Fruit fly (Drosophila melanogaster) whole organism, prepupa: ENCODE data around the gene CG16815.
A peak's percentile ranks its signal among the peaks of the same experiment; 100 is the strongest.

ENCODE experiments used
- Blimp-1 ChIP-seq: fragments of 200-800 bp; sonication (Bioruptor generic); optimal IDR thresholded peaks from 3 replicates; lab custom pipeline; 2017; ENCODE audit warnings: missing biosample characterization, missing genetic modification characterization, mild to moderate bottlenecking, moderate library complexity, missing genetic modification reagents
- CG10631 ChIP-seq: fragments of 200-800 bp; sonication (Bioruptor generic); optimal IDR thresholded peaks from 2 replicates; lab custom pipeline; 2016; ENCODE audit warnings: missing biosample characterization, missing genetic modification characterization
- CG11902 ChIP-seq: fragments of 200-800 bp; sonication (Bioruptor generic); optimal IDR thresholded peaks from 3 replicates; lab custom pipeline; 2016; ENCODE audit warnings: missing biosample characterization, missing genetic modification characterization
- CG15336 ChIP-seq: fragments of 200-800 bp; sonication (Bioruptor generic); IDR thresholded peaks from 2 replicates; pipeline ENCODE4 v1.3.6; 2022; ENCODE audit warnings: missing biosample characterization, missing genetic modification characterization
- CG1621 ChIP-seq: fragments of 200-800 bp; sonication (Bioruptor generic); optimal IDR thresholded peaks from 3 replicates; lab custom pipeline; 2018; ENCODE audit warnings: missing biosample characterization, mild to moderate bottlenecking, missing genetic modification characterization
- CG3032 ChIP-seq: fragments of 200-800 bp; optimal IDR thresholded peaks from 2 replicates; lab custom pipeline; 2019; ENCODE audit warnings: missing biosample characterization, mild to moderate bottlenecking, missing genetic modification characterization, moderate library complexity
- CG31627 ChIP-seq: fragments of 200-800 bp; sonication (Bioruptor generic); optimal IDR thresholded peaks from 3 replicates; lab custom pipeline; 2016; ENCODE audit warnings: missing biosample characterization, missing genetic modification characterization
- CG32006 ChIP-seq: fragments of 200-800 bp; sonication (Bioruptor generic); optimal IDR thresholded peaks from 3 replicates; lab custom pipeline; 2017; ENCODE audit warnings: missing biosample characterization, mild to moderate bottlenecking, missing genetic modification characterization
- CG3919 ChIP-seq: fragments of 200-800 bp; sonication (Bioruptor generic); optimal IDR thresholded peaks from 3 replicates; lab custom pipeline; 2016; ENCODE audit warnings: missing biosample characterization, missing genetic modification characterization
- CG4318 ChIP-seq: fragments of 200-800 bp; sonication (Bioruptor generic); optimal IDR thresholded peaks from 3 replicates; lab custom pipeline; 2017; ENCODE audit warnings: missing biosample characterization, mild to moderate bottlenecking, missing genetic modification characterization
- CG6163 ChIP-seq: fragments of 200-800 bp; sonication (Bioruptor generic); IDR thresholded peaks from 3 replicates; pipeline ENCODE4 v1.3.6; 2022; ENCODE audit warnings: missing biosample characterization, missing genetic modification characterization
- CG6276 ChIP-seq: fragments of 200-800 bp; sonication (Bioruptor generic); optimal IDR thresholded peaks from 2 replicates; lab custom pipeline; 2017; ENCODE audit warnings: missing biosample characterization, mild to moderate bottlenecking, missing genetic modification characterization
- CG6792 ChIP-seq: fragments of 200-800 bp; sonication (Bioruptor generic); optimal IDR thresholded peaks from 3 replicates; lab custom pipeline; 2016; ENCODE audit warnings: missing biosample characterization, missing genetic modification characterization
- CG6808 ChIP-seq: fragments of 200-800 bp; sonication (Bioruptor generic); optimal IDR thresholded peaks from 3 replicates; lab custom pipeline; 2017; ENCODE audit warnings: missing biosample characterization, missing genetic modification characterization, mild to moderate bottlenecking, moderate library complexity, missing genetic modification reagents
- CG6854 ChIP-seq: fragments of 200-800 bp; sonication (Bioruptor generic); optimal IDR thresholded peaks from 2 replicates; lab custom pipeline; 2017; ENCODE audit warnings: missing biosample characterization, mild to moderate bottlenecking, missing genetic modification characterization
- CG7368 ChIP-seq: fragments of 200-800 bp; sonication (Bioruptor generic); optimal IDR thresholded peaks from 3 replicates; lab custom pipeline; 2016; ENCODE audit warnings: missing biosample characterization, missing genetic modification characterization
- CG8119 ChIP-seq: fragments of 200-800 bp; sonication (Bioruptor generic); IDR thresholded peaks from 3 replicates; pipeline ENCODE4 v1.3.6; 2022; ENCODE audit warnings: missing biosample characterization, missing genetic modification characterization
- CG8632 ChIP-seq: fragments of 200-800 bp; sonication (Bioruptor generic); optimal IDR thresholded peaks from 3 replicates; lab custom pipeline; 2016; ENCODE audit warnings: missing biosample characterization, missing genetic modification characterization
- CG9139 ChIP-seq: fragments of 200-800 bp; sonication (Bioruptor generic); optimal IDR thresholded peaks from 3 replicates; lab custom pipeline; 2017; ENCODE audit warnings: missing biosample characterization, mild to moderate bottlenecking, missing genetic modification characterization
- Eip75B ChIP-seq: fragments of 200-800 bp; sonication (Bioruptor generic); optimal IDR thresholded peaks from 3 replicates; lab custom pipeline; 2016; ENCODE audit warnings: missing biosample characterization, missing genetic modification characterization
- Eip78C ChIP-seq: fragments of 200-800 bp; sonication (Bioruptor generic); peaks from one replicate; lab custom pipeline; 2016; ENCODE audit warnings: missing biosample characterization, missing genetic modification characterization
- Ets21C ChIP-seq: fragments of 200-800 bp; sonication (Bioruptor generic); optimal IDR thresholded peaks from 3 replicates; lab custom pipeline; 2016; ENCODE audit warnings: missing biosample characterization, missing genetic modification characterization
- Ets96B ChIP-seq: fragments of 200-800 bp; optimal IDR thresholded peaks from 2 replicates; lab custom pipeline; 2019; ENCODE audit warnings: missing biosample characterization, mild to moderate bottlenecking, missing genetic modification characterization, moderate library complexity
- Hr38 ChIP-seq: sonication (Bioruptor generic); optimal IDR thresholded peaks from 2 replicates; lab custom pipeline; 2016; ENCODE audit warnings: missing biosample characterization, missing genetic modification characterization
- Hr39 ChIP-seq: fragments of 200-800 bp; sonication (Bioruptor generic); optimal IDR thresholded peaks from 2 replicates; lab custom pipeline; 2016; ENCODE audit warnings: missing biosample characterization, missing genetic modification characterization
- Lpt ChIP-seq: fragments of 200-800 bp; sonication (Bioruptor generic); optimal IDR thresholded peaks from 3 replicates; lab custom pipeline; 2016; ENCODE audit warnings: missing biosample characterization, missing genetic modification characterization
- Met ChIP-seq: fragments of 200-800 bp; sonication (Bioruptor generic); optimal IDR thresholded peaks from 3 replicates; lab custom pipeline; 2016; ENCODE audit warnings: missing biosample characterization, missing genetic modification characterization
- Smox ChIP-seq: fragments of 200-800 bp; sonication (Bioruptor generic); optimal IDR thresholded peaks from 3 replicates; lab custom pipeline; 2016; ENCODE audit warnings: missing biosample characterization, missing genetic modification characterization
- Sox102F ChIP-seq: fragments of 200-800 bp; sonication (Bioruptor generic); optimal IDR thresholded peaks from 2 replicates; lab custom pipeline; 2016; ENCODE audit warnings: missing biosample characterization, mild to moderate bottlenecking, missing genetic modification characterization
- Sox14 ChIP-seq: fragments of 200-800 bp; sonication (Bioruptor generic); optimal IDR thresholded peaks from 3 replicates; lab custom pipeline; 2016; ENCODE audit warnings: missing biosample characterization, missing genetic modification characterization
- Sox15 ChIP-seq: fragments of 200-800 bp; sonication (Bioruptor generic); optimal IDR thresholded peaks from 3 replicates; lab custom pipeline; 2016; ENCODE audit warnings: missing biosample characterization, missing genetic modification characterization
- achi ChIP-seq: fragments of 200-800 bp; sonication (Bioruptor generic); optimal IDR thresholded peaks from 3 replicates; lab custom pipeline; 2016; ENCODE audit warnings: missing biosample characterization, missing genetic modification characterization
- acj6 ChIP-seq: fragments of 200-800 bp; sonication (Bioruptor generic); optimal IDR thresholded peaks from 3 replicates; lab custom pipeline; 2016; ENCODE audit warnings: missing biosample characterization, missing genetic modification characterization
- cyc ChIP-seq: fragments of 200-800 bp; sonication (Bioruptor generic); optimal IDR thresholded peaks from 3 replicates; lab custom pipeline; 2016; ENCODE audit warnings: missing biosample characterization, missing genetic modification characterization
- dac ChIP-seq: fragments of 200-800 bp; sonication (Bioruptor generic); optimal IDR thresholded peaks from 2 replicates; lab custom pipeline; 2017; ENCODE audit warnings: missing biosample characterization, mild to moderate bottlenecking, missing genetic modification characterization
- dsx ChIP-seq: fragments of 200-800 bp; optimal IDR thresholded peaks from 3 replicates; lab custom pipeline; 2019; ENCODE audit warnings: missing biosample characterization, mild to moderate bottlenecking, missing genetic modification characterization, moderate library complexity; ENCODE audit not compliant: poor library complexity, severe bottlenecking
- eg ChIP-seq: fragments of 200-800 bp; sonication (Bioruptor generic); IDR thresholded peaks from 3 replicates; pipeline ENCODE4 v1.3.6; 2022; ENCODE audit warnings: missing biosample characterization, missing genetic modification characterization
- esn ChIP-seq: fragments of 200-800 bp; sonication (Bioruptor generic); optimal IDR thresholded peaks from 2 replicates; lab custom pipeline; 2016; ENCODE audit warnings: missing biosample characterization, mild to moderate bottlenecking, missing genetic modification characterization, moderate library complexity
- fd59A ChIP-seq: fragments of 200-800 bp; sonication (Bioruptor generic); optimal IDR thresholded peaks from 2 replicates; lab custom pipeline; 2017; ENCODE audit warnings: missing biosample characterization, mild to moderate bottlenecking, missing genetic modification characterization, missing genetic modification reagents
- fd85E ChIP-seq: fragments of 200-800 bp; sonication (Bioruptor generic); optimal IDR thresholded peaks from 3 replicates; lab custom pipeline; 2016; ENCODE audit warnings: missing biosample characterization, missing genetic modification characterization
- lz ChIP-seq: fragments of 200-800 bp; sonication (Bioruptor generic); optimal IDR thresholded peaks from 3 replicates; lab custom pipeline; 2016; ENCODE audit warnings: missing biosample characterization, missing genetic modification characterization
- net ChIP-seq: fragments of 200-800 bp; sonication (Bioruptor generic); optimal IDR thresholded peaks from 3 replicates; lab custom pipeline; 2016; ENCODE audit warnings: missing biosample characterization, missing genetic modification characterization
- pdm3 ChIP-seq: fragments of 200-800 bp; sonication (Bioruptor generic); optimal IDR thresholded peaks from 3 replicates; lab custom pipeline; 2016; ENCODE audit warnings: missing biosample characterization, missing genetic modification characterization
- salr ChIP-seq, 2 experiments: fragments of 200-800 bp; sonication (Bioruptor generic); optimal IDR thresholded peaks; 3 replicates each; lab custom pipeline; 2016 to 2018; ENCODE audit warnings: missing biosample characterization in 2 of 2, missing genetic modification characterization in 2 of 2, mild to moderate bottlenecking in 1 of 2
- spab ChIP-seq: fragments of 200-800 bp; sonication (Bioruptor generic); optimal IDR thresholded peaks from 2 replicates; lab custom pipeline; 2017; ENCODE audit warnings: missing biosample characterization, mild to moderate bottlenecking, missing genetic modification characterization, missing genetic modification reagents
- svp ChIP-seq: fragments of 200-800 bp; sonication (Bioruptor generic); peaks from one replicate; lab custom pipeline; 2016; ENCODE audit warnings: missing biosample characterization, missing genetic modification characterization
- vri ChIP-seq: fragments of 200-800 bp; sonication (Bioruptor generic); optimal IDR thresholded peaks from 3 replicates; lab custom pipeline; 2016; ENCODE audit warnings: missing biosample characterization, mild to moderate bottlenecking, missing genetic modification characterization

Gene CG16815

dm6 chr2L:13195822-13196221 is 33.8 kb upstream of the CG16815 start:
- TF ChIP-seq CG4318 (GFP tag; lab: Kevin White, UChicago) = no peak
- no peak for TF ChIP-seq Lpt
- no peak for TF ChIP-seq CG3919 (GFP tag; lab: Kevin White, UChicago)

dm6 chr2L:13202960-13203436 is 26.6 kb upstream of the CG16815 start, which contains the start of gene CG16972:
TSS of gene CG16972 (minus strand) at chr2L:13203295.
- TF ChIP-seq CG8119 (0 out of 3 replicates have a peak, but pooled peaks have one; percentile 15), CG1621 (tag; lab: Kevin White, UChicago) (peak; percentile 99), CG6276 (GFP tag; lab: Kevin White, UChicago) (no peak)

dm6 chr2L:13203437-13204137 is 26.0 kb upstream of the CG16815 start, which contains the start of gene Pect:
TSS of gene Pect (plus strand) at chr2L:13203762.
- no peak for TF ChIP-seq dsx (GFP tag; lab: Kevin White, UChicago)
- no peak for TF ChIP-seq CG32006 (GFP tag; lab: Kevin White, UChicago)
- TF ChIP-seq Sox102F (GFP tag; lab: Kevin White, UChicago) = no peak
- TF ChIP-seq svp = peak; percentile 73
- no peak for TF ChIP-seq vri (GFP tag; lab: Kevin White, UChicago)
- no peak for TF ChIP-seq cyc (GFP tag; lab: Kevin White, UChicago)
- peak; percentile 67 for TF ChIP-seq CG6854 (GFP tag; lab: Kevin White, UChicago)
- peak; percentile 57; the same call in 2 of the 3 replicates for TF ChIP-seq CG6163 (GFP tag; lab: Robert Waterston, UW)
- TF ChIP-seq Smox (GFP tag; lab: Kevin White, UChicago) = no peak
- no peak for TF ChIP-seq dac
- TF ChIP-seq CG1621 (tag; lab: Kevin White, UChicago) = no peak
- no peak for TF ChIP-seq salr (GFP tag; optimal IDR thresholded peaks at IDR 0.05; lab: Kevin White, UChicago)
- peak; percentile 41 for TF ChIP-seq esn (GFP tag; lab: Kevin White, UChicago)
- peak; percentile 44 for TF ChIP-seq CG15336 (GFP tag; lab: Robert Waterston, UW)
- TF ChIP-seq Hr38 (GFP tag; lab: Kevin White, UChicago) = no peak
- TF ChIP-seq CG6808 (GFP tag; lab: Kevin White, UChicago) = no peak
- no peak for TF ChIP-seq pdm3 (GFP tag; lab: Kevin White, UChicago)
- no peak for TF ChIP-seq Ets21C
- no peak for TF ChIP-seq CG10631 (GFP tag; lab: Kevin White, UChicago)
- TF ChIP-seq CG9139 (GFP tag; lab: Kevin White, UChicago) = no peak
- no peak for TF ChIP-seq CG4318 (GFP tag; lab: Kevin White, UChicago)
- no peak for TF ChIP-seq CG11902
- TF ChIP-seq fd85E (GFP tag; lab: Kevin White, UChicago) = no peak
- TF ChIP-seq CG6792 = no peak
- no peak for TF ChIP-seq Sox14 (GFP tag; lab: Kevin White, UChicago)
- no peak; the same call in 1 of the 3 replicates for TF ChIP-seq CG8119
- peak; percentile 37; the same call in 2 of the 3 replicates for TF ChIP-seq eg
- TF ChIP-seq Eip75B = no peak
- TF ChIP-seq net (GFP tag; lab: Kevin White, UChicago) = no peak
- TF ChIP-seq Met (GFP tag; lab: Kevin White, UChicago) = no peak
- TF ChIP-seq CG8632 (GFP tag; lab: Kevin White, UChicago) = no peak
- TF ChIP-seq Sox15 = peak; percentile 13
- no peak for TF ChIP-seq spab (GFP tag; lab: Kevin White, UChicago)
- TF ChIP-seq CG7368 (GFP tag; lab: Kevin White, UChicago) = no peak
- TF ChIP-seq Ets96B (tag; lab: Kevin White, UChicago) = no peak
- TF ChIP-seq fd59A (GFP tag; lab: Kevin White, UChicago) = no peak
- no peak for TF ChIP-seq Hr39 (GFP tag; lab: Kevin White, UChicago)
- no peak for TF ChIP-seq acj6 (GFP tag; lab: Kevin White, UChicago)
- TF ChIP-seq lz (GFP tag; lab: Kevin White, UChicago) = peak; percentile 31
- TF ChIP-seq CG3032 (tag; lab: Kevin White, UChicago) = peak; percentile 68
- no peak for TF ChIP-seq CG31627
- no peak for TF ChIP-seq achi
- TF ChIP-seq Eip78C (GFP tag; lab: Kevin White, UChicago) = peak; percentile 67
- no peak for TF ChIP-seq Blimp-1
